Worm (Caenorhabditis elegans) whole organism, mixed stage, embryonic: ENCODE results near the gene F01F1.3.

Experiments
- bed-3 ChIP-seq: fragments of 200-800 bp; sonication (Bioruptor generic); optimal IDR thresholded peaks from 3 replicates; lab custom pipeline; 2018; ENCODE audit warnings: mild to moderate bottlenecking, missing genetic modification characterization, moderate library complexity, missing compliant biosample characterization
- blmp-1 ChIP-seq: fragments of 150-350 bp; optimal IDR thresholded peaks from 2 replicates; lab custom pipeline; 2014; ENCODE audit warnings: missing biosample characterization, missing genetic modification characterization
- elt-3 ChIP-seq: fragments of 150-350 bp; optimal IDR thresholded peaks from 2 replicates; lab custom pipeline; 2014; ENCODE audit warnings: missing biosample characterization, missing genetic modification characterization
- hlh-1 ChIP-seq: fragments of 150-350 bp; optimal IDR thresholded peaks from 2 replicates; lab custom pipeline; 2014; ENCODE audit warnings: missing biosample characterization, missing genetic modification reagents, missing genetic modification characterization
- lsy-2 ChIP-seq: fragments of 150-350 bp; optimal IDR thresholded peaks from 2 replicates; lab custom pipeline; 2014; ENCODE audit warnings: missing biosample characterization, missing genetic modification characterization
- pha-4 ChIP-seq: fragments of 150-350 bp; optimal IDR thresholded peaks from 2 replicates; lab custom pipeline; 2018; ENCODE audit warnings: missing biosample characterization, missing genetic modification reagents, missing genetic modification characterization
- snpc-4 ChIP-seq: fragments of 150-350 bp; optimal IDR thresholded peaks from 2 replicates; lab custom pipeline; 2014; ENCODE audit warnings: missing biosample characterization, missing genetic modification characterization
- sptf-1 ChIP-seq: sonication (generic microtip); optimal IDR thresholded peaks from 2 replicates; lab custom pipeline; 2017; ENCODE audit warnings: mild to moderate bottlenecking, missing genetic modification characterization, moderate library complexity, missing compliant biosample characterization
- unc-39 ChIP-seq: fragments of 150-350 bp; optimal IDR thresholded peaks from 2 replicates; lab custom pipeline; 2014; ENCODE audit warnings: missing biosample characterization, missing genetic modification characterization

ce11 chrIII:5836261-5836660, 35.5 kb upstream of the F01F1.3 start:
- TF ChIP-seq bed-3 = no peak
- no peak for TF ChIP-seq blmp-1 (tag; lab: Kevin White, UChicago)
- TF ChIP-seq elt-3 = no peak
- TF ChIP-seq unc-39 (tag; lab: Kevin White, UChicago) = no peak
- no peak for TF ChIP-seq pha-4 (tag; lab: Kevin White, UChicago)
- TF ChIP-seq hlh-1 = no peak
- TF ChIP-seq snpc-4 = no peak
- TF ChIP-seq sptf-1 = no peak
- TF ChIP-seq lsy-2 (tag; lab: Kevin White, UChicago) = no peak
